Fruit fly (Drosophila melanogaster) whole organism, embryonic: ENCODE results near the gene crq.
A peak's percentile ranks its signal among the peaks of the same experiment; 100 is the strongest.

Experiments used
- Atf-2 ChIP-seq: fragments of 200-800 bp; sonication (Bioruptor generic); optimal IDR thresholded peaks from 2 replicates; lab custom pipeline; 2016; ENCODE audit warnings: missing biosample characterization, missing genetic modification characterization
- Bdp1 ChIP-seq: fragments of 200-800 bp; sonication (Bioruptor generic); optimal IDR thresholded peaks from 3 replicates; lab custom pipeline; 2016; ENCODE audit warnings: missing biosample characterization, missing genetic modification characterization
- CG10321 ChIP-seq: fragments of 200-800 bp; sonication (Bioruptor generic); IDR thresholded peaks from 2 replicates; pipeline ENCODE4 v1.3.6; 2022; ENCODE audit warnings: missing biosample characterization, missing genetic modification characterization
- CG11723 ChIP-seq: fragments of 200-800 bp; sonication (Bioruptor generic); optimal IDR thresholded peaks from 2 replicates; lab custom pipeline; 2017; ENCODE audit warnings: missing biosample characterization, mild to moderate bottlenecking, missing genetic modification characterization
- CG12104 ChIP-seq: fragments of 200-800 bp; sonication (Bioruptor generic); optimal IDR thresholded peaks from 3 replicates; lab custom pipeline; 2016; ENCODE audit warnings: missing biosample characterization, missing genetic modification characterization
- CG13123 ChIP-seq: fragments of 200-800 bp; sonication (Bioruptor generic); optimal IDR thresholded peaks from 2 replicates; lab custom pipeline; 2016; ENCODE audit warnings: missing biosample characterization, missing genetic modification characterization
- CG14014 ChIP-seq: fragments of 200-800 bp; sonication (Bioruptor generic); IDR thresholded peaks from 2 replicates; pipeline ENCODE4 v1.3.6; 2022; ENCODE audit warnings: missing biosample characterization, missing genetic modification characterization
- CG14441 ChIP-seq: fragments of 200-800 bp; sonication (Bioruptor generic); IDR thresholded peaks from 2 replicates; pipeline ENCODE4 v1.3.6; 2022; ENCODE audit warnings: missing biosample characterization, missing genetic modification characterization
- CG14860 ChIP-seq: fragments of 200-800 bp; sonication (Bioruptor generic); IDR thresholded peaks from 3 replicates; pipeline ENCODE4 v1.3.6; 2022; ENCODE audit warnings: missing biosample characterization, missing genetic modification characterization; ENCODE audit not compliant: partially characterized antibody
- CG15514 ChIP-seq: fragments of 200-800 bp; sonication (Bioruptor generic); optimal IDR thresholded peaks from 3 replicates; lab custom pipeline; 2017; ENCODE audit warnings: missing biosample characterization, missing genetic modification characterization, mild to moderate bottlenecking, moderate library complexity, missing genetic modification reagents
- CG1602 ChIP-seq: fragments of 200-800 bp; sonication (Bioruptor generic); optimal IDR thresholded peaks from 3 replicates; lab custom pipeline; 2016; ENCODE audit warnings: missing biosample characterization, missing genetic modification characterization
- CG17359 ChIP-seq: fragments of 200-800 bp; sonication (Bioruptor generic); optimal IDR thresholded peaks from 3 replicates; lab custom pipeline; 2018; ENCODE audit warnings: missing biosample characterization, mild to moderate bottlenecking, missing genetic modification characterization, moderate library complexity
- CG17361 ChIP-seq: fragments of 200-800 bp; sonication (Bioruptor generic); IDR thresholded peaks from 3 replicates; pipeline ENCODE4 v1.3.6; 2022; ENCODE audit warnings: missing biosample characterization, missing genetic modification characterization
- CG1792 ChIP-seq: fragments of 200-800 bp; sonication (Bioruptor generic); optimal IDR thresholded peaks from 2 replicates; lab custom pipeline; 2016; ENCODE audit warnings: missing biosample characterization, missing genetic modification characterization
- CG32767 ChIP-seq: fragments of 200-800 bp; sonication (Bioruptor generic); IDR thresholded peaks from 2 replicates; pipeline ENCODE4 v1.3.6; 2022; ENCODE audit warnings: missing biosample characterization, missing genetic modification characterization
- CG34422 ChIP-seq: fragments of 200-800 bp; sonication (Bioruptor generic); IDR thresholded peaks from 3 replicates; pipeline ENCODE4 v1.3.6; 2022; ENCODE audit warnings: missing biosample characterization, missing genetic modification characterization
- CG3838 ChIP-seq: fragments of 200-800 bp; sonication (Bioruptor generic); optimal IDR thresholded peaks from 3 replicates; lab custom pipeline; 2016; ENCODE audit warnings: missing biosample characterization, missing genetic modification characterization
- CG3847 ChIP-seq: fragments of 200-800 bp; sonication (Bioruptor generic); IDR thresholded peaks from 2 replicates; pipeline ENCODE4 v1.3.6; 2022; ENCODE audit warnings: missing biosample characterization, missing genetic modification characterization
- CG43689 ChIP-seq: fragments of 200-800 bp; sonication (Bioruptor generic); IDR thresholded peaks from 2 replicates; pipeline ENCODE4 v1.3.6; 2022; ENCODE audit warnings: missing biosample characterization, missing genetic modification characterization
- CG7745 ChIP-seq: fragments of 200-800 bp; sonication (Bioruptor generic); optimal IDR thresholded peaks from 2 replicates; lab custom pipeline; 2018; ENCODE audit warnings: missing biosample characterization, mild to moderate bottlenecking, missing genetic modification characterization, moderate library complexity
- CG7786 ChIP-seq: fragments of 200-800 bp; sonication (Bioruptor generic); optimal IDR thresholded peaks from 2 replicates; lab custom pipeline; 2016; ENCODE audit warnings: missing biosample characterization, missing genetic modification characterization
- CG8765 ChIP-seq: fragments of 200-800 bp; sonication (Bioruptor generic); IDR thresholded peaks from 2 replicates; pipeline ENCODE4 v1.3.6; 2022; ENCODE audit warnings: missing biosample characterization, missing genetic modification characterization
- CG9797 ChIP-seq: fragments of 200-800 bp; sonication (Bioruptor generic); optimal IDR thresholded peaks from 3 replicates; lab custom pipeline; 2018; ENCODE audit warnings: missing biosample characterization, mild to moderate bottlenecking, missing genetic modification characterization
- CHES-1-like ChIP-seq: fragments of 200-800 bp; sonication (Bioruptor generic); optimal IDR thresholded peaks from 2 replicates; lab custom pipeline; 2016; ENCODE audit warnings: missing biosample characterization, missing genetic modification characterization
- Chrac-16 ChIP-seq: fragments of 200-800 bp; sonication (Bioruptor generic); optimal IDR thresholded peaks from 3 replicates; lab custom pipeline; 2016; ENCODE audit warnings: missing biosample characterization, missing genetic modification characterization
- D19B ChIP-seq: fragments of 200-800 bp; sonication (Bioruptor generic); optimal IDR thresholded peaks from 2 replicates; lab custom pipeline; 2017; ENCODE audit warnings: missing biosample characterization, mild to moderate bottlenecking, missing genetic modification characterization
- Drgx ChIP-seq: fragments of 200-800 bp; sonication (Bioruptor generic); IDR thresholded peaks from 2 replicates; pipeline ENCODE4 v1.3.6; 2022; ENCODE audit warnings: missing biosample characterization, missing genetic modification characterization
- GATAe ChIP-seq: fragments of 200-800 bp; sonication (Bioruptor generic); conservative IDR thresholded peaks from 2 replicates; pipeline ENCODE4 v1.3.6; 2022; ENCODE audit warnings: missing biosample characterization, missing genetic modification characterization
- Hmr ChIP-seq: fragments of 200-800 bp; sonication (Bioruptor generic); optimal IDR thresholded peaks from 3 replicates; lab custom pipeline; 2017; ENCODE audit warnings: mild to moderate bottlenecking, missing biosample characterization, missing genetic modification reagents, missing genetic modification characterization
- MBD-R2 ChIP-seq: fragments of 200-800 bp; sonication (Bioruptor generic); IDR thresholded peaks from 2 replicates; pipeline ENCODE4 v1.3.6; 2022; ENCODE audit warnings: missing biosample characterization, missing genetic modification characterization
- Mrtf ChIP-seq: fragments of 200-800 bp; sonication (Bioruptor generic); IDR thresholded peaks from 3 replicates; pipeline ENCODE4 v1.3.6; 2022; ENCODE audit warnings: missing biosample characterization, missing genetic modification characterization
- Opbp ChIP-seq: fragments of 200-800 bp; sonication (Bioruptor generic); IDR thresholded peaks from 3 replicates; pipeline ENCODE4 v1.3.6; 2022; ENCODE audit warnings: missing biosample characterization, missing genetic modification characterization; ENCODE audit not compliant: partially characterized antibody
- Sox100B ChIP-seq: fragments of 200-800 bp; sonication (Bioruptor generic); optimal IDR thresholded peaks from 3 replicates; lab custom pipeline; 2018; ENCODE audit warnings: missing biosample characterization, mild to moderate bottlenecking, missing genetic modification characterization
- Trl ChIP-seq, 3 experiments: fragments of >200 bp in 2 of 3; fragments of 200-800 bp in 1 of 3; sonication (Bioruptor generic) in 1 of 3; optimal IDR thresholded peaks; 2 replicates in 1 of 3; 3 replicates in 2 of 3; lab custom pipeline; 2016 to 2017; ENCODE audit warnings: missing biosample characterization in 1 of 3, missing genetic modification characterization in 1 of 3
- Vsx1 ChIP-seq: fragments of 200-800 bp; sonication (Bioruptor generic); optimal IDR thresholded peaks from 2 replicates; lab custom pipeline; 2017; ENCODE audit warnings: missing biosample characterization, mild to moderate bottlenecking, missing genetic modification characterization, missing genetic modification reagents
- bab2 ChIP-seq: fragments of 200-800 bp; sonication (Bioruptor generic); optimal IDR thresholded peaks from 2 replicates; lab custom pipeline; 2016; ENCODE audit warnings: missing biosample characterization, missing genetic modification characterization
- chm ChIP-seq: fragments of 200-800 bp; sonication (Bioruptor generic); IDR thresholded peaks from 2 replicates; pipeline ENCODE4 v1.3.6; 2022; ENCODE audit warnings: missing biosample characterization, missing genetic modification characterization
- hkb ChIP-seq, 2 experiments: fragments of 200-800 bp in 1 of 2; fragments of >200 bp in 1 of 2; sonication (Bioruptor generic) in 1 of 2; IDR thresholded peaks in 1 of 2; optimal IDR thresholded peaks in 1 of 2; 2 replicates each; pipeline versions ENCODE4 v1.3.6 to Lab custom; 2017 to 2022; ENCODE audit warnings: missing biosample characterization in 1 of 2, missing genetic modification characterization in 1 of 2
- kni ChIP-seq: fragments of 200-800 bp; sonication (Bioruptor generic); optimal IDR thresholded peaks from 3 replicates; lab custom pipeline; 2017; ENCODE audit warnings: mild to moderate bottlenecking, missing biosample characterization, missing genetic modification reagents, missing genetic modification characterization
- nerfin-1 ChIP-seq: fragments of 200-800 bp; sonication (Bioruptor generic); optimal IDR thresholded peaks from 3 replicates; lab custom pipeline; 2019; ENCODE audit warnings: missing biosample characterization, mild to moderate bottlenecking, missing genetic modification characterization, moderate library complexity
- otp ChIP-seq: fragments of 200-800 bp; sonication (Bioruptor generic); IDR thresholded peaks from 3 replicates; pipeline ENCODE4, ENCODE4 v1.3.6; 2022; ENCODE audit warnings: missing biosample characterization, missing genetic modification characterization
- pho ChIP-seq: fragments of 200-800 bp; sonication (Bioruptor generic); optimal IDR thresholded peaks from 2 replicates; lab custom pipeline; 2016; ENCODE audit warnings: missing biosample characterization, missing genetic modification characterization
- repo ChIP-seq: fragments of 200-800 bp; sonication (Bioruptor generic); optimal IDR thresholded peaks from 2 replicates; lab custom pipeline; 2016; ENCODE audit warnings: missing biosample characterization, missing genetic modification characterization
- sc ChIP-seq, 3 experiments: fragments of >200 bp in 2 of 3; fragments of 200-800 bp in 1 of 3; sonication (Bioruptor generic) in 1 of 3; optimal IDR thresholded peaks; 2 replicates in 2 of 3; 3 replicates in 1 of 3; lab custom pipeline; 2017; ENCODE audit warnings: mild to moderate bottlenecking in 1 of 3, missing biosample characterization in 1 of 3, missing genetic modification characterization in 1 of 3, missing genetic modification reagents in 1 of 3
- sens ChIP-seq: fragments of 200-800 bp; sonication (Bioruptor generic); peaks from one replicate; lab custom pipeline; 2016; ENCODE audit warnings: missing biosample characterization, missing genetic modification characterization
- sim ChIP-seq: fragments of 200-800 bp; sonication (Bioruptor generic); IDR thresholded peaks from 2 replicates; pipeline ENCODE4 v1.3.6; 2022; ENCODE audit warnings: missing biosample characterization, missing genetic modification characterization
- sna ChIP-seq: fragments of 200-800 bp; sonication (Bioruptor generic); IDR thresholded peaks from 2 replicates; pipeline ENCODE4 v1.3.6; 2022; ENCODE audit warnings: missing biosample characterization, missing genetic modification characterization; ENCODE audit not compliant: partially characterized antibody
- zfh1 ChIP-seq: fragments of 200-800 bp; sonication (Bioruptor generic); IDR thresholded peaks from 3 replicates; pipeline ENCODE4 v1.3.6; 2022; ENCODE audit warnings: missing biosample characterization, missing genetic modification characterization

crq gene

DNA sequence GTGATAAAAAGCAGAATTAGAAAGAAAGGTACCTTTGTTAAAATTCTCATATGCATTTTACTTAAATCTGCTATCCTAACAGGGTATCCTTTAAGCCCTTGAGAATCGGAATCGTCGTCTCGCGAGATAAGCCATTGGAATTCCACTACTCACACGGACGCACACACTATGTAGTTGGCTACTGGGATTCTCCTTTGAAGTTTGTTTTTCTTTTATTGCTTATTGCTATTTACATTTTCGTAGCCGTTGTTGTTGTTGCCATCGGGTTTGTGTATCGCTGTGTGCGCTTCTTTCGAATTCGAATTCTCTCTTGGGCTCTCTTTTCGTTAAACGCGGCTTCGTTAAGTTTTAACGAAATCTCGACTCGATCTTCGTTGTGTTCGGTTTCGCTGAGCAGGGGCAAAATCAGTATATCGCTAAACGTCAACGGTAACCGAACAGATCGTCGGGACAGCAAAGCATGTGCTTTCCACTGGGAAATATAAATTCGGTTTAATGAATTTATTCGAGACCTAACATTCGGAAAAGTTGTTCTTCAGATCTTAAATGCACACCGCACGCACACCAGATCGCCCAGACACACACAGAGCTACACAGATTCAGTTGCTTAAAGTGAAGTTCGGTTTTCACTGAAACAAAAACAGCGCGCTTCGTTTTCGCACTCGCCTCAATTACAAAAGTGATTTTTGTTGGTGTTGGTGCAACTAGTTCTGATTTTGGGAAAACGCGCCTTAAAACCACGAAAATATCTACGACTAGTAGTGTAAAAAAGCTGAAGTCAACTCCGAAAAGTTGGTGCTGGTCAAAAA is 21.8 kb downstream of the crq start, which contains the start of gene ex (continued):
- TF ChIP-seq CG3838 (GFP tag; lab: Kevin White, UChicago): no peak
- TF ChIP-seq CG13123: peak; percentile 36
- peak; percentile 55 for TF ChIP-seq CG12104 (GFP tag; lab: Kevin White, UChicago)
- TF ChIP-seq CG17361 (GFP tag; lab: Robert Waterston, UW): no peak
- TF ChIP-seq CG8765: no peak
- TF ChIP-seq CG14441 (GFP tag; lab: Robert Waterston, UW): no peak
- TF ChIP-seq CG1792: peak; percentile 69
- TF ChIP-seq repo: no peak
- peak; percentile 22 for TF ChIP-seq CG11723
- TF ChIP-seq MBD-R2 (GFP tag; lab: Robert Waterston, UW): no peak; the same call in 1 of the 2 replicates
- no peak for TF ChIP-seq CG43689 (GFP tag; lab: Robert Waterston, UW)
- peak; percentile 76 for TF ChIP-seq kni (GFP tag; lab: Kevin White, UChicago)
- peak; percentile 68 for TF ChIP-seq chm (GFP tag; lab: Robert Waterston, UW)
- TF ChIP-seq CG7745: peak; percentile 67
- TF ChIP-seq Atf-2 (GFP tag; lab: Kevin White, UChicago): no peak
- TF ChIP-seq CG3847 (GFP tag; lab: Robert Waterston, UW): no peak
- TF ChIP-seq CG9797 (GFP tag; lab: Kevin White, UChicago): no peak
- TF ChIP-seq nerfin-1 (tag; lab: Kevin White, UChicago): peak; percentile 75
- TF ChIP-seq Mrtf (GFP tag; lab: Robert Waterston, UW): no peak
- TF ChIP-seq Hmr (GFP tag; lab: Kevin White, UChicago): peak; percentile 85
- peak; percentile 50 to 56 for TF ChIP-seq Trl (optimal IDR thresholded peaks at IDR 0.05; lab: Kevin White, UChicago)
- TF ChIP-seq Trl (GFP tag; optimal IDR thresholded peaks at IDR 0.05; lab: Kevin White, UChicago): peak; percentile 23
- 0 out of 2 replicates have a peak, but pooled peaks have one; percentile 7 for TF ChIP-seq sim
- peak; percentile 62 for TF ChIP-seq Vsx1 (GFP tag; lab: Kevin White, UChicago)
- peak; percentile 54 for TF ChIP-seq Sox100B (GFP tag; lab: Kevin White, UChicago)
- TF ChIP-seq sens (GFP tag; lab: Kevin White, UChicago): peak; percentile 92
- TF ChIP-seq CG32767 (GFP tag; lab: Robert Waterston, UW): peak; percentile 45; the same call in 1 of the 2 replicates
- TF ChIP-seq otp (GFP tag; lab: Robert Waterston, UW): peak; percentile 16; the same call in 1 of the 3 replicates
- TF ChIP-seq CG1602 (GFP tag; lab: Kevin White, UChicago): no peak
- TF ChIP-seq CG17359 (tag; lab: Kevin White, UChicago): peak; percentile 79
- peak; percentile 57 for TF ChIP-seq bab2 (GFP tag; lab: Kevin White, UChicago)
- TF ChIP-seq CG34422: no peak
- TF ChIP-seq Drgx (GFP tag; lab: Robert Waterston, UW): no peak
- no peak for TF ChIP-seq sna (GFP tag; lab: Robert Waterston, UW)
- TF ChIP-seq CG10321: peak; percentile 47; the same call in 1 of the 2 replicates
- no peak for TF ChIP-seq sc (optimal IDR thresholded peaks at IDR 0.05; lab: Kevin White, UChicago)
- peak; percentile 52 for TF ChIP-seq sc (GFP tag; optimal IDR thresholded peaks at IDR 0.05; lab: Kevin White, UChicago)
- TF ChIP-seq CG15514 (GFP tag; lab: Kevin White, UChicago): peak; percentile 57
- no peak for TF ChIP-seq hkb (optimal IDR thresholded peaks at IDR 0.05; lab: Kevin White, UChicago)
- peak; percentile 81 for TF ChIP-seq hkb (GFP tag; IDR thresholded peaks at IDR 0.05; lab: Robert Waterston, UW)
- peak; percentile 67; the same call in 1 of the 2 replicates for TF ChIP-seq CG14014 (GFP tag; lab: Robert Waterston, UW)
- no peak for TF ChIP-seq pho (GFP tag; lab: Kevin White, UChicago)
- no peak for TF ChIP-seq Bdp1 (GFP tag; lab: Kevin White, UChicago)
- TF ChIP-seq CG7786 (GFP tag; lab: Kevin White, UChicago): no peak
- no peak; the same call in 2 of the 3 replicates for TF ChIP-seq zfh1 (GFP tag; lab: Robert Waterston, UW)
- no peak for TF ChIP-seq D19B (GFP tag; lab: Kevin White, UChicago)
- no peak for TF ChIP-seq Chrac-16 (GFP tag; lab: Kevin White, UChicago)
- peak; percentile 43 for TF ChIP-seq CHES-1-like (GFP tag; lab: Kevin White, UChicago)
- 0 out of 3 replicates have a peak, but pooled peaks have one; percentile 33 for TF ChIP-seq Opbp (GFP tag; lab: Robert Waterston, UW)
- TF ChIP-seq GATAe (GFP tag; lab: Robert Waterston, UW): no peak
- no peak for TF ChIP-seq CG14860 (GFP tag; lab: Robert Waterston, UW)
